Worm (Caenorhabditis elegans): ENCODE results near the gene otub-4.

- TF ChIP-seq him-1 (tag; optimal IDR thresholded peaks at IDR 0.05), result no peak
- TF ChIP-seq dao-5 (tag; optimal IDR thresholded peaks at IDR 0.05), result no peak
Observed at ce11 chrIV:3395581-3395980, 17.7 kb upstream of the otub-4 start, which contains the start of gene C04C3.14.
